Worm (Caenorhabditis elegans): Measurements from ENCODE around the gene ife-5.

ife-5 gene

DNA sequence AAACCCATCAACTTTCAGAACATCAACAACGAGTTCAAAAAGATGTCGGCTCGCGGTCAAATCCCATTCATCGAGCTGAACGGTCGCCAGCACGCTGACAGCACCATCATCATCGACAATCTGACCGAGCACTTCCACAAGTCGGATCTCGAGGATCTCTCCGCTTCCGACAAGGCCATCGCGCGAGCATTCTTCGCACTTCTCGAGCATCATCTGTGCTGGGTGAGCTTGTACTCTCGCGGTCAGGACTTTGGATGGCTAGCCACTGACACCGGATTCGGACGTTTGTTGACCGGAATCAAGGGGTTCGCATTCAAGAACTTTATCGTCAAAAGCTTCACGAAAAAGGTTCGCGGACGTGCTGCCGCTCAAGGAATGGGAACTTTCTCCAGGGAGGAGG lies 15.6 kb upstream of the ife-5 start:
- TF ChIP-seq him-1 (tag; optimal IDR thresholded peaks at IDR 0.05), result no peak

DNA sequence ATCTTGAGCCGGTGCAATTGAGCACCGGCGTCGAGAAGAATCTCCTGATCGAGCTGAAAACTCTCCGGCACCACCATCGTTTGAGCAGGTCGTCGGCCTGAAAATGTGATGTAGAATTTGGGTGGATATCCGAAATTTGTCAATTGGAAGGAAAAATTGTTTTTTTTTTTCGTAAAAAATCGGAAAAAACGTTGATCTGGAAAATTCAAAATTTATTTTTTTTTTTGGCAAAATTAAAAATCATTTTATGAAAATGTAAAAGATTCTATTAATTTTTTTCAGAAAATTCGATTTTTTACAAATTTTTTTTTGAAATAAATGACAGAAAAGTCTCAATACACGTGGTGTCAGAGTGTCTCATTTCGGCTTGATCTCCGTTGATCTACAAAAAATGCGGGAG lies 14.3 kb upstream of the ife-5 start, which contains the start of gene tric-1B.1:
Gene tric-1B.1, minus strand, starts transcription at position 101 of the 400 bp plus-strand sequence.
- no peak for TF ChIP-seq W03F9.2 (tag; optimal IDR thresholded peaks at IDR 0.05)
- no peak for TF ChIP-seq him-1 (tag; optimal IDR thresholded peaks at IDR 0.05)
- no peak for TF ChIP-seq dao-5 (tag; optimal IDR thresholded peaks at IDR 0.05)

DNA sequence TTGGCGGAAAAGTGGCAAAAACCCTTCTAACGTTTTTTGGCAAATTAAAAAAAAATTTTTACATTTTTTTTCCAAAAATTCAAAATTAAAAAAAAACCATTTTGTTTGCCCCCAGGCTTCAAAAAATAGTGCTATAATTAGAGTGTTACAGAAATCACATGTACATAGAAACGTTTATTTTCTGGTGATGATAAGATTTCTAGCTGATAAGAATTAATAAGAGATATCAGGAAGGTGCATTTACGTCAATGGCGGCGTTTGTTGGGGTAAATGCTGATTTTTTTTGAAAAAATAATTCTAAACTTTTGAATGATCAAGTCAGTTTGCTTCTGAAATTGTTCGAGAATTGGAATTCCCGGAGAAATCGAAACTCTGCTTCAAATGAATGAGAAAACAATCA lies 13.7 kb upstream of the ife-5 start:
- TF ChIP-seq him-1 (tag; optimal IDR thresholded peaks at IDR 0.05), result no peak
- TF ChIP-seq dao-5 (tag; optimal IDR thresholded peaks at IDR 0.05), result no peak
- no peak for TF ChIP-seq W03F9.2 (tag; optimal IDR thresholded peaks at IDR 0.05)

DNA sequence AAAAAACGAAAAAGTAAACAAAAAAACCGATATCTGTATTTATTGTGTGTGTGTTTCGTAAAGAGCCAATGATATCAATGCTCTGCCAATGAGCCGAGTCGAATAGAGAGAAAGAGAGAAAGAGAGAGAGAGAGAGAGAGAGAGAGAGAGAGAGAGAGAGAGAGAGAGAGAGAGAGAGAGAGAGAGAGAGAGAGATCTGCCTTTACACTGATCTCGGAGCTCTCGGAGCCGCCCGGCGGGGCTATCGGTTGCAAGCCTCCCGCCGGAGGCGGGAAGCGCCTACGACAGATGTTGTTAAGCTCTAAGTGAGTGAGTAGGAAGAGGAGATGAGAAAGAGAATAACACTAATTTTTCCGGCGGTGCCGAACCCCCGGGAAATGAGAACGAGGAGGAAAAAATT lies 11.6 kb upstream of the ife-5 start:
- TF ChIP-seq him-1 (tag; optimal IDR thresholded peaks at IDR 0.05), result no peak
- no peak for TF ChIP-seq dao-5 (tag; optimal IDR thresholded peaks at IDR 0.05)
- TF ChIP-seq W03F9.2 (tag; optimal IDR thresholded peaks at IDR 0.05), result no peak

DNA sequence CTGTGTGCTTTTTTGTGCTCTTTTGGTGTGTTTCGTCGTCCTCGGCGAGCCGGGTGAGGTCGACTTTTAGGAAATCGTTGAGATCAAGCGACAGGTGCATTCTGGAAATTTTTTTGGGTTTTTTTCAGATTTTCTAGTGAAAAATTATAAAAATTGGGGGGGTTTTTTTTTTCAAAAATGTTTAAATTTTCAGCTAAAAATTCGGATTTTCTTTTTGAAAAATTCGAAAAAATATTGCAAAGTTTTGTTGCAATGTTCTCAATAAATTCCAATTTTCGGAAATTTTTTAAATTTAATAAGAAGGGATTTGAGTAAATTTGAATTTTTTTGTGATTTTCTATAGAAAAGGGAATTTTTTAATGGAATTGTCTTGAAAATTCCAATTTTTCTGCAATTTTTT lies 5.5 kb upstream of the ife-5 start, which contains the start of gene Y57A10A.27:
Gene Y57A10A.27, minus strand, starts transcription at position 101 of the 400 bp plus-strand sequence.
- no peak for TF ChIP-seq dao-5 (tag; optimal IDR thresholded peaks at IDR 0.05)

DNA sequence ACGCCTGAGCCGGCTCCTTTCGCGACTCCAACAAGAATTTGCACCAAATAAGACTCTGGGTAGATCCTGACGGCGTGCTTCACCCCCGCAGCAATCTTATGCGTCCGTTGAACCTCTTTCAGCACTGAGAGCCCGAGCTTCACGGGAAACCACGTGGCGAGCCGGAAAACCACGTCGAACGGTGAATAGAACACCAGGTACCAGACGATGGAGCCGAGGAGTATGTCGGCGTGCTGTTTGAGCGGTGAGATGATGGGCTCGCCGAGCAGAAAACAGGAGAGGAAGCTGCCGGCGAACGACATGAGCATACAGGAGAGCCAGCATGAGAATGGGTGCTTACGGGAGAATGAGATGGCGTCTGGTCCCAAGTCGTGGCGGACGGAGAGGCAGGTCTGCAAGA lies 1.9 kb upstream of the ife-5 start:
- TF ChIP-seq dao-5 (tag; optimal IDR thresholded peaks at IDR 0.05) (no peak), W03F9.2 (tag; optimal IDR thresholded peaks at IDR 0.05) (no peak), him-1 (tag; optimal IDR thresholded peaks at IDR 0.05) (no peak)

DNA sequence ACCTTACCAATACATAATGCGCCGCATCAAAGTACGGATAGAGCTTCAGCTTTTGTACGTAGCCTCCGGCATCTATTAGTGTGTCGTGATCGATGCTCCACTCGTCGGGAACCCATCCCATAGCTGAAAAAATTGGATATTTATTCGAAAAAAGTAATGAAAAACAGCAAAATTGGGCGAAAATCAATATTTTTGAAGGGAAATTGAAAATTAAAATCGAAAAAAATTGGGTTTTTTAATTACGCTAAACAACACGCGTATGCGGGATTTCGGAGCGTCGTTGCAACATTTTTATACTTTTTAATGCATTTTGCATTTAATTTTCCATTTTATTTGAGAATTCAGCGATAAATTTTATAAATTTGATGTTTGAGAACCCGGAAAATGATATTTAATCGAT lies 1.2 kb upstream of the ife-5 start, which contains the start of the genes tric-1B.2 and Y57A10A.29:
Gene tric-1B.2, minus strand, starts transcription at position 129 of the 400 bp plus-strand sequence.
Gene Y57A10A.29, plus strand, starts transcription at position 303 of the 400 bp plus-strand sequence.
- TF ChIP-seq him-1 (tag; optimal IDR thresholded peaks at IDR 0.05) (no peak), dao-5 (tag; optimal IDR thresholded peaks at IDR 0.05) (no peak), W03F9.2 (tag; optimal IDR thresholded peaks at IDR 0.05) (no peak)

DNA sequence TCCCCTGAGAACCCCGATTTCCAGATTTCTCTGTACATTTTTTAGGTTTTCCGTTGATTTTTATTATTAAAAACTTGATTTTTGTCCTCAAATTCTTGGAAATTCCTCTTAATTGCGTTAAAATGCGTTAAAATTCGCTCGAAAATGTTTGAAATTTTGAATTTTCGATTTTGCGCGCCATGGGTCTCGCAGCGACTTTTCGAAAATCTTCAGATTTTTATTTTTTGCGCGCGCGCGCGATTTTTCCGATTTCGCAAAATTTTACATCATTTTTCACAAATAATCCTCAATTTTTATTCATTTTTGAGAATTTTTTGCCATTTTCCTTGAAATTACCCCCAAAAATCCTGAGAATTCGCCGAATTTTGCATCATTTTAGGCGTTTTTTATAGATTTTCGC lies 3.6 kb downstream of the ife-5 start:
- TF ChIP-seq him-1 (tag; optimal IDR thresholded peaks at IDR 0.05) (no peak), dao-5 (tag; optimal IDR thresholded peaks at IDR 0.05) (no peak), W03F9.2 (tag; optimal IDR thresholded peaks at IDR 0.05) (no peak)

DNA sequence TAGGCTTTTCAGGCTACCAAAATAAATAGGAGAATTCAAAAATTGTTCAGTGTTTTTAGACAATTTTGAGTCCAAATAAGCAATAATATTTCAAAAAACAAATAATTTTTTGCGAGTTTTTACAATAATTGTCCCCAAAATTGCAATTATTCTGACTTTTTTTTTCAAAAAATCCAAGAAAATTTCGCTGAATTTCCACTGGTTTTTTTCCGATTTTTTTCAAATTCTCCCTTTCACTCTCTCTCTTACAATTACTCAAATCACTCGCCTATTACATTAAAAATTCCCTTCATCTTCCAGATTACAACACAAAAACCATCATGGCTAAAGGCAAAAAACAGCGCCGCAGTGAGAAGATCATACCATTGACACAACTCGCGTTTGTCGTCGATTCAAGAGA lies 8.6 kb downstream of the ife-5 start, which contains the start of gene Y57A10A.31:
Gene Y57A10A.31, plus strand, starts transcription at position 301 of the 400 bp plus-strand sequence.
- no peak for TF ChIP-seq him-1 (tag; optimal IDR thresholded peaks at IDR 0.05)
- TF ChIP-seq W03F9.2 (tag; optimal IDR thresholded peaks at IDR 0.05), result no peak
- no peak for TF ChIP-seq dao-5 (tag; optimal IDR thresholded peaks at IDR 0.05)

DNA sequence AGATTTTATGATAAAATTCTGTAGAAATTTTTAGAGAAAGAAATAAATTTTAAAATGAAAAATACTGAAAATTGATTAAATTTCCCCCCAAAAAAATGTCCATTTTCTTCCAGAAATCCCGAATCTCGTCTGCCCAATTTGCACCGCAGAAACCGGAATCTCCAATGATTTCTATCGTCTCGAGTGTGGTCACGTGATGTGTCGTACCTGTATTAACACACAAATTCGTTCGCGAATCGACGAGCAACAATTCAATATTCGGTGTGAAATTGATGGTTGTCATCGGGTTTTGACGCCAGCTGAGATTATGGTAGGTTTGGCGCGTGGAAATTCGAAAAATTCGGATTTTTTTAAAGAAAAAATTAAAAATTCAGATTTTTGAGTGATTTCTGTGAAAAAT lies 16.1 kb downstream of the ife-5 start:
- no peak for TF ChIP-seq W03F9.2 (tag; optimal IDR thresholded peaks at IDR 0.05)
- TF ChIP-seq him-1 (tag; optimal IDR thresholded peaks at IDR 0.05), result no peak
- TF ChIP-seq dao-5 (tag; optimal IDR thresholded peaks at IDR 0.05), result no peak

DNA sequence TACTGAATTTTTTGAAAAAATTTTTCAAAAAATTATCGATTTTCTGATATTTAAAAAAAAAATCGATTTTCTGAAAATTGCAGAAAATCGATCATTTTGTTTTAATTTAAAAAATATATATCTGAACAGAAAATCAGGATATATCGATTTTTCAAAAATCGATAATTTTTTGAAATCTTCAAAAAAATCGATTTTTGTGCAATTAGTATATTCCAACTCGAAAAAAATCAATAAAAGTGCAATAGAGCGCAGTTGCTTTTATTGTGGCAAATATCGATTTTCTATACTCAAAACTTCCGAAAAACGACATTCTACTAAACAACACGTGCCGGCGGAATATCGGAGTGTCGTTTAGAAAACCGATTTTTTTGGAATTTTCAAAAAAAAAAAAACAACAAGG lies 20.2 kb downstream of the ife-5 start:
- TF ChIP-seq dao-5 (tag; optimal IDR thresholded peaks at IDR 0.05) (no peak), W03F9.2 (tag; optimal IDR thresholded peaks at IDR 0.05) (no peak), him-1 (tag; optimal IDR thresholded peaks at IDR 0.05) (no peak)

DNA sequence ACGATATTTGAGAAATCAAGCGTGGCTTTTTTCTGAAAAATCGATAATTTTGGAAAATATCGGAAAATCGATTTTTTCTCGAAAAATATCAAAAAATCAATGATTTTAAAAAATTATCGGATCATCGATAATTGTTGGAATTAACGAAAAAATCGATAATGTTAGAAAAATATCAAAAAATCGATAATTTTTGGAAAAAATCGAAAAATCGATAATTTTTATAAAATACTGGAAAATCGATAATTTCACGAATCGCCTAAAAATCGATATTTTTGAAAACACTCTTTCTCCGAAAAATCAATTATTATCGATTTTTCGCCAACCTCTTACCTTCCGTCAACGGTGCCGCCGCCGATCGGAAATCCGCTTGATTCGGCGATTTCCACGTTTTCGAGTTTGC lies 20.8 kb downstream of the ife-5 start:
- TF ChIP-seq dao-5 (tag; optimal IDR thresholded peaks at IDR 0.05) (no peak), W03F9.2 (tag; optimal IDR thresholded peaks at IDR 0.05) (no peak), him-1 (tag; optimal IDR thresholded peaks at IDR 0.05) (no peak)

DNA sequence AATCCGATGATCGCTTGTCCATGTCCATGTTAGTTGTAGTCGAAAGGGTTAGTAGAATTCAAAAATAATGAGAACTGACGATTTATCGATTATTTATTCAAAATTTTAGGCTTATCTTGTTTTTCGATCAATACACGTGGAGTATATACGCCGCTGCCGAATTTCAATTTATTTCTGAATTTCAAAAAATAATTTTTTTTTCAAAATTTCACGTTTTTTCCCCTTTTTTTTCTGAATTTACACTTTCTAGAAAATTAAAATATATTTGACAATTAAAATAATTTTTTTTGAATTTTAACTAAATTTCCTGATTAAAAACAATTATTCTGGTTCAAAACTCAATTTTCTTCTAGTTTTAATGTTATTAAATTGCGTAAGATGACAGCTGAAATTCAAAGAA lies 21.9 kb downstream of the ife-5 start, which contains the start of gene C50E10.1:
Gene C50E10.1, minus strand, starts transcription at position 101 of the 400 bp plus-strand sequence.
- TF ChIP-seq him-1 (tag; optimal IDR thresholded peaks at IDR 0.05), result no peak
- TF ChIP-seq dao-5 (tag; optimal IDR thresholded peaks at IDR 0.05), result no peak
- TF ChIP-seq W03F9.2 (tag; optimal IDR thresholded peaks at IDR 0.05), result no peak

DNA sequence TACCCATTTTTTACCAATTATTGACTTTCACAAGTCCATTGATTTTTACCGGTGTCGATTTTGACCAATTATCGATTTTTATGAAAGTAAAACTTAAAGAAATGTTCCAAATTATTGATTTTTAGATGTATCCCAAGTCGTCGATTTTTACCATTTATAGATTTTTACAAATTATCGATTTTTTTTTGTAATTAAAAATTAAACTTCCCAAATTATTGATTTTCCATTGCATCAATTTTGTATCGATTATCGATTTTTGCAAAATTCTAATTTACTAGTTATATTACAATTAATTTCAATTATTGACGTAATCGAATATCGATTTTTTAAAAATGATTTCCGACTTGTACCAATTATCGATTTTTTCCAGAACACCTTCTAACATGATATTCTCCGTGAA lies 22.7 kb downstream of the ife-5 start, which contains the start of gene sre-50:
Gene sre-50, plus strand, starts transcription at position 384 of the 400 bp plus-strand sequence.
- TF ChIP-seq dao-5 (tag; optimal IDR thresholded peaks at IDR 0.05) (no peak), W03F9.2 (tag; optimal IDR thresholded peaks at IDR 0.05) (no peak), him-1 (tag; optimal IDR thresholded peaks at IDR 0.05) (no peak)

DNA sequence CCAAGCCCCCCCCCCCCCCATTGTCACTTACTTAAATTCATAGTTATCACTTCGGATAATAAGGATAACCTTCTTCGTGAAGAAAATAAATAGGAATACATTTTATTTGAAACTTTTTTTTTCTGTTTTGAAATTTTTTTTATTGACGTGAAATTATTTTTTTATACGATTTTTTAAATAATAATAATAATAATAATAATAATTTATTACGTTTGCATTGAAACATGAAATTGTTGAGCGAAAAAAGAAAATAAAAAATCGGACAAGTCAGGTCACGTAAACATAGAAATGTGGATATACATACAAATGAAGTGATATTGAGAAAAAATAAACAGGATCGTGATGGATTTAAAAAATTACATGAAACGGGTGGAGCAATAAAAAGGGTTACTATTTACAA lies 29.2 kb downstream of the ife-5 start, which contains the start of gene C50E10.2:
Gene C50E10.2, minus strand, starts transcription at position 101 of the 400 bp plus-strand sequence.
- TF ChIP-seq dao-5 (tag; optimal IDR thresholded peaks at IDR 0.05) (no peak), W03F9.2 (tag; optimal IDR thresholded peaks at IDR 0.05) (no peak), him-1 (tag; optimal IDR thresholded peaks at IDR 0.05) (no peak)

All from whole organism, L4/young adult.